Worm (Caenorhabditis elegans): ENCODE results near the gene B0303.11.

DNA sequence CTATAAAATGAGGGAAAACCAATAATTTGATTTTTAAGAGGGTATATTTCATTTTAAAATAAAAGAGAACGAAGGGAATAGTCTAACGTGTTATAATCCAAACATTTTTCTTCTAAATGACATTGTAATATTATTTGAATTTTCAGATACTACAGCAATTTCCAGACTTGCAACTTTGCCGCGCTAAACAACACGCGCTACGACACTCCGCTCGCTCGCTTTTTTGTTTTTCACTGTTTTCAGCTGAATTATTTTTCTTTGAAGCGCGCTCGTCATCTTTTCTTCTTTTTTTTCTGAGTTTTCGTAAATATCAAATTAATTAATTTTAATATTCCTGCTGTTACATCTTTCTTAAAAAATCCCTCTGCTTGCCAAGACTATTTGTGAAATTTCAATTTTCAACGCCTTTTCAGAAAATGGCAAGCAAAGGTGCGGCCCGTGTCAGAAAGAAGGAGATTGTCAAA lies 7.1 kb upstream of the B0303.11 start, which contains the start of gene mrpl-11:
- TF ChIP-seq pha-4 (tag; optimal IDR thresholded peaks at IDR 0.05) (no peak), pax-1 (tag; optimal IDR thresholded peaks at IDR 0.05) (no peak), nhr-11 (tag; optimal IDR thresholded peaks at IDR 0.05) (no peak), fkh-10 (GFP tag; optimal IDR thresholded peaks at IDR 0.05) (no peak), rnt-1 (tag; optimal IDR thresholded peaks at IDR 0.05) (no peak), che-1 (tag; optimal IDR thresholded peaks at IDR 0.05) (no peak), F13H6.1 (tag; optimal IDR thresholded peaks at IDR 0.05) (no peak), fax-1 (tag; optimal IDR thresholded peaks at IDR 0.05) (no peak), ref-2 (tag; optimal IDR thresholded peaks at IDR 0.05) (no peak), syd-9 (tag; optimal IDR thresholded peaks at IDR 0.05) (no peak), C38D4.7 (GFP tag; optimal IDR thresholded peaks at IDR 0.05) (no peak)

Data from whole organism, late embryonic.